Fruit fly (Drosophila melanogaster) whole organism, embryonic: Measurements from ENCODE around the gene MBD-like.

Experiments used
- Antp ChIP-seq: fragments of 200-800 bp; sonication (Bioruptor generic); optimal IDR thresholded peaks from 3 replicates; lab custom pipeline; 2016; ENCODE audit warnings: missing biosample characterization, missing genetic modification characterization
- CG10959 ChIP-seq: fragments of 200-800 bp; sonication (Bioruptor generic); IDR thresholded peaks from 2 replicates; pipeline ENCODE4 v1.3.6; 2022; ENCODE audit warnings: missing biosample characterization, missing genetic modification characterization
- CG11723 ChIP-seq: fragments of 200-800 bp; sonication (Bioruptor generic); optimal IDR thresholded peaks from 2 replicates; lab custom pipeline; 2017; ENCODE audit warnings: missing biosample characterization, mild to moderate bottlenecking, missing genetic modification characterization
- CG13424 ChIP-seq: fragments of 200-800 bp; sonication (Bioruptor generic); optimal IDR thresholded peaks from 2 replicates; lab custom pipeline; 2019; ENCODE audit warnings: missing biosample characterization, mild to moderate bottlenecking, missing genetic modification characterization, moderate library complexity
- CG13775 ChIP-seq: fragments of 200-800 bp; sonication (Bioruptor generic); optimal IDR thresholded peaks from 3 replicates; lab custom pipeline; 2017; ENCODE audit warnings: missing biosample characterization, mild to moderate bottlenecking, missing genetic modification characterization
- CG17385 ChIP-seq: fragments of 200-800 bp; sonication (Bioruptor generic); optimal IDR thresholded peaks from 3 replicates; lab custom pipeline; 2018; ENCODE audit warnings: missing biosample characterization, mild to moderate bottlenecking, missing genetic modification characterization
- CG2129 ChIP-seq: fragments of 200-800 bp; sonication (Bioruptor generic); IDR thresholded peaks from 2 replicates; pipeline ENCODE4 v1.3.6; 2022; ENCODE audit warnings: missing biosample characterization, missing genetic modification characterization; ENCODE audit not compliant: partially characterized antibody
- CG2678 ChIP-seq: fragments of 200-800 bp; sonication (Bioruptor generic); optimal IDR thresholded peaks from 3 replicates; lab custom pipeline; 2019; ENCODE audit warnings: missing biosample characterization, mild to moderate bottlenecking, missing genetic modification characterization, moderate library complexity
- CG30020 ChIP-seq: fragments of 200-800 bp; optimal IDR thresholded peaks from 2 replicates; lab custom pipeline; 2019; ENCODE audit warnings: missing biosample characterization, mild to moderate bottlenecking, missing genetic modification characterization, moderate library complexity
- CG30403 ChIP-seq: fragments of 200-800 bp; sonication (Bioruptor generic); optimal IDR thresholded peaks from 3 replicates; lab custom pipeline; 2016; ENCODE audit warnings: missing biosample characterization, missing genetic modification characterization
- CG31388 ChIP-seq: fragments of 200-800 bp; sonication (Bioruptor generic); optimal IDR thresholded peaks from 2 replicates; lab custom pipeline; 2016; ENCODE audit warnings: missing biosample characterization, missing genetic modification characterization
- CG33213 ChIP-seq: fragments of 200-800 bp; sonication (Bioruptor generic); optimal IDR thresholded peaks from 3 replicates; lab custom pipeline; 2016; ENCODE audit warnings: missing biosample characterization, missing genetic modification characterization
- CG33557 ChIP-seq: fragments of 200-800 bp; sonication (Bioruptor generic); optimal IDR thresholded peaks from 2 replicates; lab custom pipeline; 2019; ENCODE audit warnings: missing biosample characterization, mild to moderate bottlenecking, missing genetic modification characterization, moderate library complexity
- CG3407 ChIP-seq: fragments of 200-800 bp; sonication (Bioruptor generic); optimal IDR thresholded peaks from 2 replicates; lab custom pipeline; 2018; ENCODE audit warnings: missing biosample characterization, mild to moderate bottlenecking, missing genetic modification characterization
- CG34376 ChIP-seq: fragments of 200-800 bp; sonication (Bioruptor generic); optimal IDR thresholded peaks from 2 replicates; lab custom pipeline; 2018; ENCODE audit warnings: missing biosample characterization, mild to moderate bottlenecking, missing genetic modification characterization
- CG4328 ChIP-seq: fragments of 200-800 bp; sonication (Bioruptor generic); optimal IDR thresholded peaks from 3 replicates; lab custom pipeline; 2017; ENCODE audit warnings: missing biosample characterization, missing genetic modification reagents, missing genetic modification characterization
- CG4404 ChIP-seq: fragments of 200-800 bp; sonication (Bioruptor generic); IDR thresholded peaks from 2 replicates; pipeline ENCODE4 v1.3.6; 2022; ENCODE audit warnings: missing biosample characterization, missing genetic modification characterization
- CG8290 ChIP-seq, 3 experiments: fragments of 200-800 bp; sonication (Bioruptor generic); optimal IDR thresholded peaks; 2 replicates each; lab custom pipeline; 2016 to 2019; ENCODE audit warnings: missing biosample characterization in 3 of 3, missing genetic modification characterization in 3 of 3, mild to moderate bottlenecking in 2 of 3, moderate library complexity in 1 of 3
- CG8388 ChIP-seq: fragments of 200-800 bp; sonication (Bioruptor generic); optimal IDR thresholded peaks from 2 replicates; lab custom pipeline; 2019; ENCODE audit warnings: missing biosample characterization, mild to moderate bottlenecking, missing genetic modification characterization, moderate library complexity
- CG8924 ChIP-seq: fragments of 200-800 bp; optimal IDR thresholded peaks from 3 replicates; lab custom pipeline; 2019; ENCODE audit warnings: missing biosample characterization, mild to moderate bottlenecking, missing genetic modification characterization, moderate library complexity
- CG9876 ChIP-seq: fragments of 200-800 bp; sonication (Bioruptor generic); optimal IDR thresholded peaks from 2 replicates; lab custom pipeline; 2016; ENCODE audit warnings: missing biosample characterization, missing genetic modification characterization
- D19B ChIP-seq: fragments of 200-800 bp; sonication (Bioruptor generic); optimal IDR thresholded peaks from 2 replicates; lab custom pipeline; 2017; ENCODE audit warnings: missing biosample characterization, mild to moderate bottlenecking, missing genetic modification characterization
- Dip2 ChIP-seq: fragments of 200-800 bp; sonication (Bioruptor generic); IDR thresholded peaks from 2 replicates; pipeline ENCODE4 v1.3.6; 2022; ENCODE audit warnings: missing biosample characterization, missing genetic modification characterization
- HLHmδ ChIP-seq: fragments of 200-800 bp; sonication (Bioruptor generic); optimal IDR thresholded peaks from 2 replicates; lab custom pipeline; 2018; ENCODE audit warnings: missing biosample characterization, mild to moderate bottlenecking, missing genetic modification characterization, moderate library complexity
- Hr3 ChIP-seq: fragments of 200-800 bp; sonication (Bioruptor generic); optimal IDR thresholded peaks from 3 replicates; lab custom pipeline; 2016; ENCODE audit warnings: missing biosample characterization, missing genetic modification characterization
- Hr51 ChIP-seq, 2 experiments: fragments of 200-800 bp; sonication (Bioruptor generic); optimal IDR thresholded peaks; 2 replicates in 1 of 2; 3 replicates in 1 of 2; lab custom pipeline; 2016 to 2018; ENCODE audit warnings: missing biosample characterization in 2 of 2, missing genetic modification characterization in 2 of 2, mild to moderate bottlenecking in 1 of 2, moderate library complexity in 1 of 2
- Meics ChIP-seq: fragments of 200-800 bp; sonication (Bioruptor generic); optimal IDR thresholded peaks from 2 replicates; lab custom pipeline; 2017; ENCODE audit warnings: missing biosample characterization, mild to moderate bottlenecking, missing genetic modification characterization
- NfI ChIP-seq: fragments of 200-800 bp; sonication (Bioruptor generic); optimal IDR thresholded peaks from 3 replicates; lab custom pipeline; 2018; ENCODE audit warnings: missing biosample characterization, mild to moderate bottlenecking, missing genetic modification characterization, moderate library complexity
- ab ChIP-seq: fragments of 200-800 bp; sonication (Bioruptor generic); optimal IDR thresholded peaks from 2 replicates; lab custom pipeline; 2016; ENCODE audit warnings: missing biosample characterization, missing genetic modification characterization
- ap ChIP-seq: fragments of 200-800 bp; sonication (Bioruptor generic); IDR thresholded peaks from 2 replicates; pipeline ENCODE4 v1.3.6; 2022; ENCODE audit warnings: missing biosample characterization, missing genetic modification characterization
- bab2 ChIP-seq: fragments of 200-800 bp; sonication (Bioruptor generic); optimal IDR thresholded peaks from 2 replicates; lab custom pipeline; 2016; ENCODE audit warnings: missing biosample characterization, missing genetic modification characterization
- bsh ChIP-seq, 2 experiments: fragments of 200-800 bp; sonication (Bioruptor generic); optimal IDR thresholded peaks; 2 replicates each; lab custom pipeline; 2017 to 2018; ENCODE audit warnings: mild to moderate bottlenecking in 2 of 2, missing biosample characterization in 2 of 2, missing genetic modification characterization in 2 of 2, moderate library complexity in 1 of 2
- cad ChIP-seq: fragments of >200 bp; optimal IDR thresholded peaks from 2 replicates; lab custom pipeline; 2017; ENCODE audit warnings: missing biosample characterization, missing genetic modification characterization
- crc ChIP-seq: fragments of 200-800 bp; sonication (Bioruptor generic); optimal IDR thresholded peaks from 2 replicates; lab custom pipeline; 2016; ENCODE audit warnings: missing biosample characterization, missing genetic modification characterization
- en ChIP-seq: fragments of 200-800 bp; sonication (Bioruptor generic); optimal IDR thresholded peaks from 2 replicates; lab custom pipeline; 2016; ENCODE audit warnings: missing biosample characterization, missing genetic modification characterization
- eve ChIP-seq, 2 experiments: fragments of >200 bp; optimal IDR thresholded peaks; 2 replicates each; lab custom pipeline; 2017; ENCODE audit warnings: missing biosample characterization in 2 of 2, missing genetic modification characterization in 2 of 2
- gcm2 ChIP-seq: fragments of 200-800 bp; sonication (Bioruptor generic); optimal IDR thresholded peaks from 2 replicates; lab custom pipeline; 2016; ENCODE audit warnings: missing biosample characterization, missing genetic modification characterization
- grau ChIP-seq: fragments of 200-800 bp; optimal IDR thresholded peaks from 3 replicates; lab custom pipeline; 2019; ENCODE audit warnings: missing biosample characterization, mild to moderate bottlenecking, missing genetic modification characterization, moderate library complexity
- gsb-n ChIP-seq: fragments of 200-800 bp; sonication (Bioruptor generic); optimal IDR thresholded peaks from 3 replicates; lab custom pipeline; 2018; ENCODE audit warnings: missing biosample characterization, mild to moderate bottlenecking, missing genetic modification characterization
- her ChIP-seq: fragments of 200-800 bp; sonication (Bioruptor generic); optimal IDR thresholded peaks from 2 replicates; lab custom pipeline; 2016; ENCODE audit warnings: missing biosample characterization, missing genetic modification characterization
- hth ChIP-seq: fragments of >200 bp; optimal IDR thresholded peaks from 2 replicates; lab custom pipeline; 2017; ENCODE audit warnings: inconsistent platforms
- jigr1 ChIP-seq: fragments of 200-800 bp; sonication (Bioruptor generic); IDR thresholded peaks from 3 replicates; pipeline ENCODE4 v1.3.6; 2022; ENCODE audit warnings: missing biosample characterization, missing genetic modification characterization
- jumu ChIP-seq: fragments of 200-800 bp; sonication (Bioruptor generic); optimal IDR thresholded peaks from 3 replicates; lab custom pipeline; 2016; ENCODE audit warnings: missing biosample characterization, missing genetic modification characterization
- odd ChIP-seq: fragments of 200-800 bp; sonication (Bioruptor generic); optimal IDR thresholded peaks from 2 replicates; lab custom pipeline; 2017; ENCODE audit warnings: missing biosample characterization, mild to moderate bottlenecking, missing genetic modification characterization
- peb ChIP-seq: fragments of 200-800 bp; sonication (Bioruptor generic); IDR thresholded peaks from 2 replicates; pipeline ENCODE4 v1.3.6; 2022; ENCODE audit warnings: missing biosample characterization, missing genetic modification characterization
- pho ChIP-seq: fragments of 200-800 bp; sonication (Bioruptor generic); optimal IDR thresholded peaks from 2 replicates; lab custom pipeline; 2016; ENCODE audit warnings: missing biosample characterization, missing genetic modification characterization
- ranshi ChIP-seq: fragments of 200-800 bp; sonication (Bioruptor generic); IDR thresholded peaks from 2 replicates; pipeline ENCODE4 v1.3.6; 2022; ENCODE audit warnings: missing biosample characterization, missing genetic modification characterization
- sima ChIP-seq: fragments of 200-800 bp; sonication (Bioruptor generic); optimal IDR thresholded peaks from 2 replicates; lab custom pipeline; 2016; ENCODE audit warnings: missing biosample characterization, missing genetic modification characterization
- sr ChIP-seq: fragments of 200-800 bp; sonication (Bioruptor generic); IDR thresholded peaks from 3 replicates; pipeline ENCODE4 v1.3.6; 2022; ENCODE audit warnings: missing biosample characterization, missing genetic modification characterization
- wdn ChIP-seq: fragments of 200-800 bp; sonication (Bioruptor generic); IDR thresholded peaks from 2 replicates; pipeline ENCODE4 v1.3.6; 2022; ENCODE audit warnings: missing biosample characterization, missing genetic modification characterization
- yki ChIP-seq: fragments of >200 bp; optimal IDR thresholded peaks from 3 replicates; lab custom pipeline; 2018
- zf30C ChIP-seq: fragments of 200-800 bp; sonication (Bioruptor generic); optimal IDR thresholded peaks from 3 replicates; lab custom pipeline; 2018; ENCODE audit warnings: missing biosample characterization, mild to moderate bottlenecking, missing genetic modification characterization

Gene MBD-like

DNA sequence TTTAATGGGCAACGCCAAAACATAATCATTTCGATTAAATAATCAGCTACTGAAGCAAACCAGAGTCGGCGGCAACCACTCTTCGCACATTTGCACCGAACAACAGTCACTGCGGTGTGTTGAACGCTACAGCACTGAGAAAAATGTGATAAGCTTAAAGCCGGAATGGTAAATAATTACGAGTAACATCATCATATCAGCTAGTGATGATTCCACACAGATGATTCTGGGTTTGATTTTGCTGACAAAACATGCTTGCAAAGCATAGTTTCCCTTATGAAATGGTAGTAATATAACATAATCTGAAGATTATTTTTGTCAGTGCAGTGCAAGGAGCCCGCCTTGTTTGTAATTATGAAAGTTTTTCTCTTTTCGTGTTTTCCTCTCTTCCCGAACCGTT is 38.5 kb downstream of the MBD-like start (continued):
- no peak for TF ChIP-seq CG31388 (GFP tag; lab: Kevin White, UChicago)
- TF ChIP-seq her (GFP tag; lab: Kevin White, UChicago): peak; percentile 25
- TF ChIP-seq CG2129 (GFP tag; lab: Robert Waterston, UW): no peak
- TF ChIP-seq eve (GFP tag; optimal IDR thresholded peaks at IDR 0.05; lab: Kevin White, UChicago): peak in 1 of 2 experiments; percentile 85
- TF ChIP-seq CG10959 (GFP tag; lab: Robert Waterston, UW): no peak
- TF ChIP-seq Hr3: peak; percentile 32
- TF ChIP-seq yki (lab: Kevin White, UChicago): no peak
- TF ChIP-seq grau (tag; lab: Kevin White, UChicago): peak; percentile 63
- TF ChIP-seq NfI: peak; percentile 30
- TF ChIP-seq jigr1 (GFP tag; lab: Robert Waterston, UW): no peak
- no peak for TF ChIP-seq hth (lab: Kevin White, UChicago)
- no peak for TF ChIP-seq gcm2
- TF ChIP-seq ab (GFP tag; lab: Kevin White, UChicago): peak; percentile 26
- TF ChIP-seq Dip2 (GFP tag; lab: Robert Waterston, UW): no peak
- TF ChIP-seq CG4328 (GFP tag; lab: Kevin White, UChicago): no peak
- no peak for TF ChIP-seq cad (GFP tag; lab: Kevin White, UChicago)
- TF ChIP-seq Hr51 (GFP tag; optimal IDR thresholded peaks at IDR 0.05; lab: Kevin White, UChicago): peak; percentile 14 to 59
- TF ChIP-seq jumu: peak; percentile 50
- TF ChIP-seq CG17385 (GFP tag; lab: Kevin White, UChicago): peak; percentile 51
- TF ChIP-seq Meics: no peak
- TF ChIP-seq sima (GFP tag; lab: Kevin White, UChicago): no peak
- no peak for TF ChIP-seq CG34376 (GFP tag; lab: Kevin White, UChicago)
- TF ChIP-seq CG8290 (GFP tag; optimal IDR thresholded peaks at IDR 0.05; lab: Kevin White, UChicago): no peak
- TF ChIP-seq CG8290 (tag; optimal IDR thresholded peaks at IDR 0.05; lab: Kevin White, UChicago): peak in 1 of 2 experiments; percentile 61
- no peak for TF ChIP-seq D19B (GFP tag; lab: Kevin White, UChicago)
- TF ChIP-seq odd: no peak
- peak; percentile 44 for TF ChIP-seq CG30403 (GFP tag; lab: Kevin White, UChicago)
- TF ChIP-seq CG8924 (tag; lab: Kevin White, UChicago): peak; percentile 46
- TF ChIP-seq ranshi: 0 out of 2 replicates have a peak, but pooled peaks have one; percentile 11
- TF ChIP-seq zf30C (GFP tag; lab: Kevin White, UChicago): peak; percentile 41
- no peak for TF ChIP-seq peb (GFP tag; lab: Robert Waterston, UW)
- TF ChIP-seq CG3407 (GFP tag; lab: Kevin White, UChicago): peak; percentile 54
- peak; percentile 51 for TF ChIP-seq CG33557
- TF ChIP-seq CG13775 (GFP tag; lab: Kevin White, UChicago): peak; percentile 8
- no peak for TF ChIP-seq ap (GFP tag; lab: Robert Waterston, UW)
- TF ChIP-seq en (GFP tag; lab: Kevin White, UChicago): no peak
- TF ChIP-seq crc (GFP tag; lab: Kevin White, UChicago): no peak
- TF ChIP-seq CG33213 (GFP tag; lab: Kevin White, UChicago): no peak
- peak; percentile 66 for TF ChIP-seq CG8388
- no peak for TF ChIP-seq CG30020 (tag; lab: Kevin White, UChicago)
- TF ChIP-seq pho (GFP tag; lab: Kevin White, UChicago): no peak
- TF ChIP-seq CG13424 (tag; lab: Kevin White, UChicago): peak; percentile 47
- no peak for TF ChIP-seq HLHmδ (GFP tag; lab: Kevin White, UChicago)
- peak; percentile 58 for TF ChIP-seq Antp
- TF ChIP-seq CG11723: peak; percentile 29
- TF ChIP-seq CG2678: peak; percentile 54
- TF ChIP-seq CG4404 (GFP tag; lab: Robert Waterston, UW): peak; percentile 58
- no peak for TF ChIP-seq wdn (GFP tag; lab: Robert Waterston, UW)
- TF ChIP-seq CG9876 (GFP tag; lab: Kevin White, UChicago): no peak
- TF ChIP-seq sr: no peak
- no peak for TF ChIP-seq bab2 (GFP tag; lab: Kevin White, UChicago)
- TF ChIP-seq gsb-n (tag; lab: Kevin White, UChicago): peak; percentile 57
- peak; percentile 67 to 83 for TF ChIP-seq bsh (GFP tag; optimal IDR thresholded peaks at IDR 0.05; lab: Kevin White, UChicago)
